Fruit fly (Drosophila melanogaster): ENCODE measurements around the gene swm.

Gene swm

DNA sequence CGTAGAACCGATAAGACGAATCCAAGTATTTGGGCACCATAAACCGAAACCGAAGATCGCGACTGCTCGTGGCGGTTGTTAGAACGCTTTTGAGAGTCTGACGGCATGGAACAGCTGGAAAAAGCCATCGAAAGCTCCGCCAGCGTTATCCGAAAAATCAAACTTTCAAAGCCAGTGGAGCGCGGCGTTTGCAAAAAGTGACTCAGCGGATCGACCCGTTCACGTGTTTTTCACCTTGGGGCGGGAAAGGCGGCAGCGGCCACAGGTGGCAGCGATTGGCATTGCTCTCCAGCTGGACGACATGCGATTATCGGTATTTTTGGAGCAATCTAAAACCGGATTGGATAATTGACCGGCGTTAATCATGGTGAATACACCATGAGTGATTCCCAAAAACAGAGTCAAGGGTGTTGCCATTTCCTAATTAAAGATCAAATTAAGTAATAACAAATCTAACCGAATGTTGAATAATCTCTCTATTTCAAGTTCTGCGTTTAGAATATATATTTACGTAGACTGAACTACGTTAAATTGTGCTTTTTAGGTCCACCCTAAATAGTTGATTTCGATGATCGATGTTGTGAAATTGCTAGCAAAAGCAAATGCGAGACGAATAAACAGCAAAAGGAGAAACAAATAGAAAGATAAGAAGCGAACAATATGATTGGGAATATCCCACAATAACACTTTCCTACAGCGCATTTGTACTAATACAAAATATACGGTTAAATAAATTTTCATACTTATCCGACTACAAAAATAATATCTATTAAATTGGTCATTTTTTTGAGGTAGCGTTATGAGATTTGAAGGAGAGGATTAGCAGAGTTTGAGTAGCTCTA is 54.0 kb downstream of the swm start, which contains the start of gene CG10337 (continued):
- peak; percentile 24 for TF ChIP-seq Myb (GFP tag; optimal IDR thresholded peaks at IDR 0.05)
- no peak for TF ChIP-seq sim (GFP tag; IDR thresholded peaks at IDR 0.05)
- TF ChIP-seq ase (GFP tag; IDR thresholded peaks at IDR 0.05), result no peak
- TF ChIP-seq CG17829 (tag; optimal IDR thresholded peaks at IDR 0.05), result peak; percentile 5
- TF ChIP-seq hb (GFP tag; IDR thresholded peaks at IDR 0.05; ENCODE audit: partially characterized antibody), result no peak
- TF ChIP-seq CG11504 (tag; optimal IDR thresholded peaks at IDR 0.05), result peak; percentile 64
- no peak for TF ChIP-seq CG42726 (GFP tag; IDR thresholded peaks at IDR 0.05; ENCODE audit: partially characterized antibody)
- TF ChIP-seq Dip3 (GFP tag; optimal IDR thresholded peaks at IDR 0.05), result no peak
- peak; percentile 77 for TF ChIP-seq Meics (GFP tag; optimal IDR thresholded peaks at IDR 0.05)
- peak; percentile 17 for TF ChIP-seq CG4328 (GFP tag; optimal IDR thresholded peaks at IDR 0.05)
- no peak for TF ChIP-seq Atf-2 (GFP tag; optimal IDR thresholded peaks at IDR 0.05)
- TF ChIP-seq CG14050 (GFP tag; IDR thresholded peaks at IDR 0.05), result no peak
- no peak for TF ChIP-seq CG8478 (optimal IDR thresholded peaks at IDR 0.05)
- peak; percentile 45 for TF ChIP-seq CrebB (tag; optimal IDR thresholded peaks at IDR 0.05)
- TF ChIP-seq CG18619 (GFP tag; optimal IDR thresholded peaks at IDR 0.05), result peak; percentile 37
- TF ChIP-seq CG14667 (GFP tag; IDR thresholded peaks at IDR 0.05), result peak; percentile 34; the same call in 1 of the 2 replicates
- peak; percentile 10 for TF ChIP-seq disco-r (GFP tag; optimal IDR thresholded peaks at IDR 0.05)
- peak; percentile 8 for TF ChIP-seq nmo (GFP tag; optimal IDR thresholded peaks at IDR 0.05)
- TF ChIP-seq usp (GFP tag; optimal IDR thresholded peaks at IDR 0.05), result no peak
- peak; percentile 57 for TF ChIP-seq Sox102F (GFP tag; optimal IDR thresholded peaks at IDR 0.05)
- peak; percentile 6 for TF ChIP-seq CG6683 (GFP tag; optimal IDR thresholded peaks at IDR 0.05)
- TF ChIP-seq sens-2 (GFP tag; IDR thresholded peaks at IDR 0.05), result no peak
- TF ChIP-seq so (GFP tag; IDR thresholded peaks at IDR 0.05), result peak; percentile 71
- TF ChIP-seq CG3163 (GFP tag; optimal IDR thresholded peaks at IDR 0.05), result no peak
- no peak for TF ChIP-seq ato (GFP tag; IDR thresholded peaks at IDR 0.05; ENCODE audit: partially characterized antibody)
- TF ChIP-seq klu (GFP tag; IDR thresholded peaks at IDR 0.05), result no peak
- TF ChIP-seq chif (GFP tag; optimal IDR thresholded peaks at IDR 0.05), result no peak
- no peak for TF ChIP-seq twi (tag; optimal IDR thresholded peaks at IDR 0.05)
- peak; percentile 31; the same call in 1 of the 2 replicates for TF ChIP-seq CG31224 (GFP tag; IDR thresholded peaks at IDR 0.05)
- peak; percentile 55; the same call in 1 of the 3 replicates for TF ChIP-seq dysf (GFP tag; IDR thresholded peaks at IDR 0.05)
- peak; percentile 59 for TF ChIP-seq Fer3 (tag; optimal IDR thresholded peaks at IDR 0.05)
- TF ChIP-seq tll (GFP tag; optimal IDR thresholded peaks at IDR 0.05), result no peak
- TF ChIP-seq CG18599 (GFP tag; optimal IDR thresholded peaks at IDR 0.05), result peak; percentile 80
- TF ChIP-seq CG30431 (GFP tag; optimal IDR thresholded peaks at IDR 0.05), result no peak
- TF ChIP-seq scrt (GFP tag; optimal IDR thresholded peaks at IDR 0.05), result peak; percentile 11
- TF ChIP-seq Antp (GFP tag; optimal IDR thresholded peaks at IDR 0.05), result no peak
- peak; percentile 34 for TF ChIP-seq YL-1 (GFP tag; optimal IDR thresholded peaks at IDR 0.05)
- no peak for TF ChIP-seq inv (GFP tag; IDR thresholded peaks at IDR 0.05; ENCODE audit: partially characterized antibody)
- no peak for TF ChIP-seq prd (optimal IDR thresholded peaks at IDR 0.05)
- no peak; the same call in 2 of the 3 replicates for TF ChIP-seq prd (GFP tag; IDR thresholded peaks at IDR 0.05)
- peak; percentile 70 for TF ChIP-seq CG7556 (GFP tag; optimal IDR thresholded peaks at IDR 0.05)
- peak; percentile 6 for TF ChIP-seq CG1602 (GFP tag; optimal IDR thresholded peaks at IDR 0.05)
- TF ChIP-seq bab2 (GFP tag; optimal IDR thresholded peaks at IDR 0.05), result peak; percentile 30
- peak; percentile 46 for TF ChIP-seq Dek (tag; optimal IDR thresholded peaks at IDR 0.05)
- no peak for TF ChIP-seq B-H1 (GFP tag; IDR thresholded peaks at IDR 0.05)
- TF ChIP-seq toy (GFP tag; IDR thresholded peaks at IDR 0.05), result no peak
- TF ChIP-seq trem (tag; optimal IDR thresholded peaks at IDR 0.05), result no peak
- TF ChIP-seq CG31365 (tag; optimal IDR thresholded peaks at IDR 0.05), result no peak
- peak; percentile 61 for TF ChIP-seq ftz-f1 (GFP tag; optimal IDR thresholded peaks at IDR 0.05)

Measured in whole organism, embryonic.